Fruit fly (Drosophila melanogaster) whole organism, adult: ENCODE results near the gene CkIIbeta.

Experiments
- CG11617 ChIP-seq: fragments of 200-800 bp; sonication (Bioruptor generic); optimal IDR thresholded peaks from 2 replicates; lab custom pipeline; 2017; ENCODE audit warnings: mild to moderate bottlenecking, missing biosample characterization, missing genetic modification reagents, missing genetic modification characterization
- CG12768 ChIP-seq: fragments of 200-800 bp; sonication (Bioruptor generic); optimal IDR thresholded peaks from 2 replicates; lab custom pipeline; 2017; ENCODE audit warnings: missing biosample characterization, missing genetic modification characterization, mild to moderate bottlenecking, moderate library complexity, missing genetic modification reagents
- CG14711 ChIP-seq: fragments of 200-800 bp; sonication (Bioruptor generic); optimal IDR thresholded peaks from 2 replicates; lab custom pipeline; 2018; ENCODE audit warnings: missing biosample characterization, mild to moderate bottlenecking, missing genetic modification characterization, moderate library complexity
- CG1620 ChIP-seq: fragments of 200-800 bp; sonication (Bioruptor generic); optimal IDR thresholded peaks from 2 replicates; lab custom pipeline; 2016; ENCODE audit warnings: missing biosample characterization, missing genetic modification characterization
- CG33017 ChIP-seq: fragments of 200-800 bp; sonication (Bioruptor generic); optimal IDR thresholded peaks from 2 replicates; lab custom pipeline; 2018; ENCODE audit warnings: missing biosample characterization, mild to moderate bottlenecking, missing genetic modification characterization, moderate library complexity
- CG5204 ChIP-seq: fragments of 200-800 bp; sonication (Bioruptor generic); optimal IDR thresholded peaks from 2 replicates; lab custom pipeline; 2016; ENCODE audit warnings: missing biosample characterization, missing genetic modification characterization
- CG7045 ChIP-seq: fragments of 200-800 bp; sonication (Bioruptor generic); optimal IDR thresholded peaks from 2 replicates; lab custom pipeline; 2017; ENCODE audit warnings: missing biosample characterization, mild to moderate bottlenecking, missing genetic modification characterization
- CG7101 ChIP-seq: fragments of 200-800 bp; sonication (Bioruptor generic); optimal IDR thresholded peaks from 2 replicates; lab custom pipeline; 2018; ENCODE audit warnings: missing biosample characterization, mild to moderate bottlenecking, missing genetic modification characterization, moderate library complexity
- Clk ChIP-seq: fragments of 200-800 bp; sonication (Bioruptor generic); optimal IDR thresholded peaks from 2 replicates; lab custom pipeline; 2017; ENCODE audit warnings: missing biosample characterization, missing genetic modification characterization
- Crg-1 ChIP-seq: fragments of 200-800 bp; sonication (Bioruptor generic); optimal IDR thresholded peaks from 2 replicates; lab custom pipeline; 2016; ENCODE audit warnings: missing biosample characterization, missing genetic modification characterization
- Hr96 ChIP-seq: fragments of 200-800 bp; sonication (Bioruptor generic); optimal IDR thresholded peaks from 2 replicates; lab custom pipeline; 2016; ENCODE audit warnings: missing biosample characterization, missing genetic modification characterization
- Mnt ChIP-seq: fragments of 200-800 bp; sonication (Bioruptor generic); optimal IDR thresholded peaks from 2 replicates; lab custom pipeline; 2016; ENCODE audit warnings: missing biosample characterization, mild to moderate bottlenecking, missing genetic modification characterization
- bab1 ChIP-seq: fragments of 200-800 bp; sonication (Bioruptor generic); optimal IDR thresholded peaks from 3 replicates; lab custom pipeline; 2019; ENCODE audit warnings: missing biosample characterization, mild to moderate bottlenecking, missing genetic modification characterization, moderate library complexity
- cic ChIP-seq: fragments of 200-800 bp; sonication (Bioruptor generic); optimal IDR thresholded peaks from 2 replicates; lab custom pipeline; 2017; ENCODE audit warnings: missing biosample characterization, mild to moderate bottlenecking, missing genetic modification characterization, moderate library complexity
- cnc ChIP-seq, 2 experiments: fragments of >200 bp; optimal IDR thresholded peaks; 2 replicates each; lab custom pipeline; 2017
- kay ChIP-seq: fragments of 200-800 bp; sonication (Bioruptor generic); peaks from one replicate; lab custom pipeline; 2016; ENCODE audit warnings: missing biosample characterization, missing genetic modification characterization, borderline replicate concordance
- ovo ChIP-seq: fragments of 200-800 bp; sonication (Bioruptor generic); optimal IDR thresholded peaks from 2 replicates; lab custom pipeline; 2016; ENCODE audit warnings: missing biosample characterization, missing genetic modification characterization
- pad ChIP-seq: fragments of 200-800 bp; sonication (Bioruptor generic); optimal IDR thresholded peaks from 3 replicates; lab custom pipeline; 2017; ENCODE audit warnings: missing biosample characterization, missing genetic modification characterization, mild to moderate bottlenecking, moderate library complexity, missing genetic modification reagents
- tj ChIP-seq: fragments of 200-800 bp; sonication (Bioruptor generic); optimal IDR thresholded peaks from 3 replicates; lab custom pipeline; 2017; ENCODE audit warnings: missing biosample characterization, mild to moderate bottlenecking, missing genetic modification characterization, moderate library complexity
- toe ChIP-seq: fragments of 200-800 bp; sonication (Bioruptor generic); optimal IDR thresholded peaks from 2 replicates; lab custom pipeline; 2016; ENCODE audit warnings: missing biosample characterization, missing genetic modification characterization

Gene CkIIbeta

DNA sequence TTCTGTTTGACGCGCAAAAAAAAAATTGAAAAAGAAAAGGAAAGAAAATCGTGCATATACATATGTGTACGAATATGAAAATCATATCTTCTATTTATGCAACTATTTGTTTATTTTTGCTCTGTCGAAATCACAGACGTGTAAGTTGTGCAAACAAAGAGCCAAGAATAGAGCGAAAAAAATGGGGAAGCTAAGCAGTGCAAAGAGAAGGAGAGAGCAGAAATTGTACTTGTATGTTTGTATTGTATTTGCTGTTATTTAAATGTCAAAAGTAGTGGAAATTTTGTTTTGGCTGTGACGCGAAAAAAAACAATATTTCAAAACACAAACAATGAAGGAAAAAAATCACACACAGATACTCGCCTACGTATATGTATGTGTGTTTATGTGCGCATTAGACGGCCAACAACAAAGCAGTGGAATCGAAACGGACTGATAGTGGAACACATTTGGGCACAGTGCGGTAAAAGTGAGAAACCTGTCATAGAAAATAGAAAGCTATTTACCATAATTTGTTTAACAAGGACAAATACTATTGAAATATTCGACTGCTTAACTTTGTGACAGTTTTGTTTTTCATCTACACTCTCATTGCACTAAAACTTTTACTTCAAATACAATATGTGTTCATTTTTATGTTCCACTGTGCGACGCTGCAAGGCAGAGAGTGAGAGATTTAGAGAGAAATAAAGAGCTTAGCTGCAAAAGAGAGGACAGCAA is 25.9 kb downstream of the CkIIbeta start:
- peak; percentile 95 for TF ChIP-seq bab1 (GFP tag; lab: Kevin White, UChicago)
- peak; percentile 82 for TF ChIP-seq CG1620 (GFP tag; lab: Kevin White, UChicago)
- TF ChIP-seq toe (GFP tag; lab: Kevin White, UChicago), result peak; percentile 66
- peak; percentile 87 for TF ChIP-seq Mnt
- peak; percentile 68 for TF ChIP-seq cic
- TF ChIP-seq CG7101 (tag; lab: Kevin White, UChicago), result peak; percentile 96
- TF ChIP-seq Hr96, result peak; percentile 93
- peak; percentile 81 for TF ChIP-seq pad (GFP tag; lab: Kevin White, UChicago)
- TF ChIP-seq CG12768 (GFP tag; lab: Kevin White, UChicago), result peak; percentile 88
- peak; percentile 75 for TF ChIP-seq Crg-1
- peak; percentile 89 for TF ChIP-seq CG7045 (GFP tag; lab: Kevin White, UChicago)
- peak; percentile 69 for TF ChIP-seq Clk (GFP tag; lab: Kevin White, UChicago)
- TF ChIP-seq CG5204 (GFP tag; lab: Kevin White, UChicago), result peak; percentile 83
- peak; percentile 93 for TF ChIP-seq CG11617
- no peak for TF ChIP-seq cnc (optimal IDR thresholded peaks at IDR 0.05; lab: Kevin White, UChicago)
- peak; percentile 78 for TF ChIP-seq tj (GFP tag; lab: Kevin White, UChicago)
- TF ChIP-seq CG33017 (tag; lab: Kevin White, UChicago), result peak; percentile 89
- TF ChIP-seq kay (GFP tag; lab: Kevin White, UChicago), result peak; percentile 90
- TF ChIP-seq CG14711 (tag; lab: Kevin White, UChicago), result peak; percentile 91
- TF ChIP-seq ovo (GFP tag; lab: Kevin White, UChicago), result peak; percentile 64

DNA sequence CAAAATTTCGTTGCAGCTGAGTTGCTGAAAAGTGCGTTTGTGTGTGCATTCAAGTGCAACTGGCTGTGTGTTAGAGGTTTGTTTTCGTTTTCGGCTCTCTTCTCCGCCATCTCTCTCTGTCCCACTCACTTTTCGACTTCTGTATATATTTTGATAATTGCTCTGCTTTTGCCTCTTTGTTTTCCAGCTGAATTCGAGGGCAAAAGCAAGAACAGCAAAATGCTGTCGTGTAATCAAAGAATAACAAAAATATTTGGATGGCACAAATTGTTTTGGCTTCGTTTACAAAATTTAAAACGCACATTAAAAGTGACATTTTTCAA is 26.4 kb downstream of the CkIIbeta start:
- TF ChIP-seq CG33017 (tag; lab: Kevin White, UChicago), result no peak
- TF ChIP-seq cic, result no peak
- no peak for TF ChIP-seq kay (GFP tag; lab: Kevin White, UChicago)
- no peak for TF ChIP-seq Hr96
- peak; percentile 10 for TF ChIP-seq tj (GFP tag; lab: Kevin White, UChicago)
- no peak for TF ChIP-seq toe (GFP tag; lab: Kevin White, UChicago)
- no peak for TF ChIP-seq CG7045 (GFP tag; lab: Kevin White, UChicago)
- TF ChIP-seq CG12768 (GFP tag; lab: Kevin White, UChicago), result no peak

DNA sequence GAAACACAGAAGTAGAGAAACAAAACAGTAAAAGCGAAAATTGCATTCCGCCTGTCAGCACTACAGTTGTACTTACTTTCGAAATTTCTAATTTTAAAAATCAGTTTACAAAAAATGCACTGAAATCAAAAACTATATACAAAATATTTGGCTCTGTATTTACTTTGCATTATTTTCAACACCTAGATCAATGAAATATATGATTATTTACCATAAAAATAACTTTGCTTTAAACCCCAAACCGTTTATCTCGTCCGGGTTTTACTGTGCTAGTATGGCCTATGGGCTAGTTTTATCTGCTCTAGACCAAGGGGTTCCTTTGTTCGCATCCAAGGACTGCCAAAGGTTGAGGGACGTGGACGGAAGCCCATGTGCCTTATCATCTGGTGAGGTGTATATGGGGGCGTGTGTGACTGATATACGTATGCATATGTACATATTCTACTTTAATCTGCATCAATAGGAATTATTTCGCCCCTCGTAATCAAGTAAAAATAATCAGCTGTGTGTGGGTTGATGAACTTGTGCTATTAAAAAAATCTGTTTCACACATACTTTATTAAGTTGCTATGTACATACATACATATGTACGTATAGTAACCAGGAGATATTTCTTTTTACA is 27.0 kb downstream of the CkIIbeta start:
- TF ChIP-seq CG14711 (tag; lab: Kevin White, UChicago), result peak; percentile 62
- no peak for TF ChIP-seq toe (GFP tag; lab: Kevin White, UChicago)
- TF ChIP-seq ovo (GFP tag; lab: Kevin White, UChicago), result peak; percentile 15
- no peak for TF ChIP-seq Clk (GFP tag; lab: Kevin White, UChicago)
- TF ChIP-seq kay (GFP tag; lab: Kevin White, UChicago), result peak; percentile 49
- peak; percentile 3 for TF ChIP-seq CG12768 (GFP tag; lab: Kevin White, UChicago)
- TF ChIP-seq CG1620 (GFP tag; lab: Kevin White, UChicago), result no peak
- TF ChIP-seq bab1 (GFP tag; lab: Kevin White, UChicago), result no peak
- peak; percentile 6 for TF ChIP-seq CG7045 (GFP tag; lab: Kevin White, UChicago)
- peak; percentile 53 for TF ChIP-seq CG33017 (tag; lab: Kevin White, UChicago)
- peak; percentile 47 for TF ChIP-seq cic
- peak; percentile 35 for TF ChIP-seq Mnt
- TF ChIP-seq CG7101 (tag; lab: Kevin White, UChicago), result peak; percentile 32
- no peak for TF ChIP-seq CG5204 (GFP tag; lab: Kevin White, UChicago)

DNA sequence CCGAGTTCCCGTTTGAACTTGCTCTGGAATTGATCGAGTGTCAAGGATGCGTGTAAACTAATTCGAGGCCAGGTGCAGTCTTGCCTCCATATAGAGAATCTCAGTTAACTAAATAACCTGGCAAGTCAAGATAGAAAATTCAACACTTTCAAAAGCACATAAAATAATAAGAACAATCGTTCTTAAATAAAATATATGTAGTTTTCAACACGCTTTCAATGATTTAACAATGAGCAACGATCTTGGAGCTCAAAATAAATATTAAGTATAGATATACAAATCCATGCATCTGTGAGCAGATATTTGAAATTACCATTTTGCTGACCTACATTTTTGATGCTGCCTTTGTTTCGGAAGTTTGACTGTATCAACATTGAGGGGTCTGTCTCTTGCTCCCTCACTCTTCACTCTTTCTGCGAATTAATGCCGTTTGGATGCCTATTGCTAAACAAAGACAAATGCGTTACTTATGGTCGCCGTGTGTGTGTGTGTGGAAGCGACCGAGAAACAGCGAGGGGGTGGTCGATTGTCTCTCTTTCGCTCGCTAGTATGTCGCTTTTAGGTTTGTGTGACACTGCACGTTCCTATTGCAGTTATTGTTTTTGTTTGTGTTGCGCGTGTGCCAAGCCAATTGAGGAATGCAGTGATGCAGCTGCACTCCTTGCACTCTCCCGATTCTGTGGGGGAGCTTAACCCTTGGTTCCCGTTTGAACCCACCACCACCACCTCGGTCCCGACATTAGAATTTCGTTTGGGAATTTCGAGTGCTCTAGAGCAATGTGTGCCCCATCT is 28.1 kb downstream of the CkIIbeta start:
- TF ChIP-seq toe (GFP tag; lab: Kevin White, UChicago), result peak; percentile 80
- TF ChIP-seq cic, result peak; percentile 67
- peak; percentile 91 for TF ChIP-seq CG7101 (tag; lab: Kevin White, UChicago)
- peak; percentile 77 for TF ChIP-seq CG5204 (GFP tag; lab: Kevin White, UChicago)
- TF ChIP-seq Mnt, result peak; percentile 70
- TF ChIP-seq CG1620 (GFP tag; lab: Kevin White, UChicago), result peak; percentile 78
- TF ChIP-seq cnc (optimal IDR thresholded peaks at IDR 0.05; lab: Kevin White, UChicago), result no peak
- peak; percentile 64 for TF ChIP-seq Clk (GFP tag; lab: Kevin White, UChicago)
- peak; percentile 80 for TF ChIP-seq tj (GFP tag; lab: Kevin White, UChicago)
- peak; percentile 72 for TF ChIP-seq CG12768 (GFP tag; lab: Kevin White, UChicago)
- TF ChIP-seq Crg-1, result peak; percentile 54
- TF ChIP-seq Hr96, result peak; percentile 84
- peak; percentile 79 for TF ChIP-seq ovo (GFP tag; lab: Kevin White, UChicago)
- TF ChIP-seq bab1 (GFP tag; lab: Kevin White, UChicago), result peak; percentile 78
- peak; percentile 77 for TF ChIP-seq CG14711 (tag; lab: Kevin White, UChicago)
- peak; percentile 87 for TF ChIP-seq CG11617
- peak; percentile 78 for TF ChIP-seq CG33017 (tag; lab: Kevin White, UChicago)
- TF ChIP-seq kay (GFP tag; lab: Kevin White, UChicago), result peak; percentile 83
- peak; percentile 92 for TF ChIP-seq pad (GFP tag; lab: Kevin White, UChicago)
- TF ChIP-seq CG7045 (GFP tag; lab: Kevin White, UChicago), result peak; percentile 78

DNA sequence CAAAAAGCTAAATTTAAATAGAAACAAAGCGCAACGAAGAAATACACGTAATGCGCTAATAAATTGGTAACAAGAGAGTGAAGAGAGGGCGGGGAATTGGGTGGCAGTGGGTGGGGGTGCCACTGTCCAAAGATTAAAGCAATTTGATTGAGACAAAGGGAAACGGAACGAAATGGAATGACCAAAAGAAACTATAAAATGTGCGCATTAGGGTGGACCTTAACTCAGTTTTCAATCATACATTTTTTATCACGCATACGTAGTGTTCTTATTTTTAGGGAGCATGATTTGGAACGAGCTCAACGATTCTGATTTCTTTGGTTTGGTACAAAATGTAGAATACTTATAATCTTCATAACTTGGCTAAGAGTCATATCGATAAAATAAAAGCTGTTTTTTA is 29.6 kb downstream of the CkIIbeta start:
- no peak for TF ChIP-seq Crg-1
- TF ChIP-seq CG11617, result peak; percentile 19
- TF ChIP-seq CG7045 (GFP tag; lab: Kevin White, UChicago), result peak; percentile 1
- TF ChIP-seq bab1 (GFP tag; lab: Kevin White, UChicago), result peak; percentile 32
- TF ChIP-seq CG5204 (GFP tag; lab: Kevin White, UChicago), result no peak
- TF ChIP-seq pad (GFP tag; lab: Kevin White, UChicago), result no peak
- TF ChIP-seq kay (GFP tag; lab: Kevin White, UChicago), result no peak
- TF ChIP-seq CG12768 (GFP tag; lab: Kevin White, UChicago), result peak; percentile 61
- TF ChIP-seq CG33017 (tag; lab: Kevin White, UChicago), result no peak
- TF ChIP-seq Hr96, result peak; percentile 28
- TF ChIP-seq cnc (optimal IDR thresholded peaks at IDR 0.05; lab: Kevin White, UChicago), result no peak
- TF ChIP-seq CG7101 (tag; lab: Kevin White, UChicago), result peak; percentile 65
- no peak for TF ChIP-seq CG1620 (GFP tag; lab: Kevin White, UChicago)
- no peak for TF ChIP-seq tj (GFP tag; lab: Kevin White, UChicago)
- peak; percentile 27 for TF ChIP-seq CG14711 (tag; lab: Kevin White, UChicago)
- no peak for TF ChIP-seq Mnt
- TF ChIP-seq ovo (GFP tag; lab: Kevin White, UChicago), result no peak
- no peak for TF ChIP-seq Clk (GFP tag; lab: Kevin White, UChicago)
- peak; percentile 20 for TF ChIP-seq cic
- no peak for TF ChIP-seq toe (GFP tag; lab: Kevin White, UChicago)
